Fruit fly (Drosophila melanogaster) whole organism, pupa: ENCODE measurements around the gene CG5921.

Experiments used
- CG10348 ChIP-seq: fragments of 200-800 bp; sonication (Bioruptor generic); IDR thresholded peaks from 2 replicates; pipeline ENCODE4 v1.3.6; 2022; ENCODE audit warnings: missing biosample characterization, missing genetic modification characterization
- CG12605 ChIP-seq: fragments of 200-800 bp; sonication (Bioruptor generic); IDR thresholded peaks from 2 replicates; pipeline ENCODE4 v1.3.6; 2022; ENCODE audit warnings: missing biosample characterization, missing genetic modification characterization
- CG14655 ChIP-seq: fragments of 200-800 bp; sonication (Bioruptor generic); optimal IDR thresholded peaks from 3 replicates; lab custom pipeline; 2017; ENCODE audit warnings: mild to moderate bottlenecking, missing biosample characterization, missing genetic modification reagents, missing genetic modification characterization
- CG32121 ChIP-seq: fragments of 200-800 bp; sonication (Bioruptor generic); IDR thresholded peaks from 2 replicates; pipeline ENCODE4 v1.3.6; 2022; ENCODE audit warnings: missing biosample characterization, missing genetic modification characterization
- CG34367 ChIP-seq: fragments of 200-800 bp; sonication (Bioruptor generic); optimal IDR thresholded peaks from 2 replicates; lab custom pipeline; 2018; ENCODE audit warnings: missing biosample characterization, mild to moderate bottlenecking, missing genetic modification characterization
- CG4496 ChIP-seq: fragments of 200-800 bp; sonication (Bioruptor generic); IDR thresholded peaks from 3 replicates; pipeline ENCODE4 v1.3.6; 2022; ENCODE audit warnings: missing biosample characterization, missing genetic modification characterization
- CG8301 ChIP-seq: fragments of 200-800 bp; sonication (Bioruptor generic); optimal IDR thresholded peaks from 2 replicates; lab custom pipeline; 2018; ENCODE audit warnings: missing biosample characterization, mild to moderate bottlenecking, missing genetic modification characterization
- CG9948 ChIP-seq: fragments of 200-800 bp; sonication (Bioruptor generic); optimal IDR thresholded peaks from 2 replicates; lab custom pipeline; 2018; ENCODE audit warnings: missing biosample characterization, mild to moderate bottlenecking, missing genetic modification characterization, moderate library complexity
- EcR ChIP-seq: fragments of 200-800 bp; sonication (Bioruptor generic); optimal IDR thresholded peaks from 3 replicates; lab custom pipeline; 2019; ENCODE audit warnings: missing biosample characterization, missing genetic modification characterization, mild to moderate bottlenecking, moderate library complexity, missing genetic modification reagents
- Pif1A ChIP-seq: fragments of 200-800 bp; sonication (Bioruptor generic); optimal IDR thresholded peaks from 3 replicates; lab custom pipeline; 2016; ENCODE audit warnings: missing biosample characterization, missing genetic modification characterization
- Snoo ChIP-seq: fragments of 200-800 bp; sonication (Bioruptor generic); optimal IDR thresholded peaks from 3 replicates; lab custom pipeline; 2017; ENCODE audit warnings: missing biosample characterization, mild to moderate bottlenecking, missing genetic modification characterization, inconsistent platforms
- fd96Ca ChIP-seq: fragments of 200-800 bp; sonication (Bioruptor generic); IDR thresholded peaks from 3 replicates; pipeline ENCODE4 v1.3.6; 2022; ENCODE audit warnings: missing biosample characterization, missing genetic modification characterization

dm6 chrX:6052855-6053254 is 2.2 kb downstream of the CG5921 start:
- TF ChIP-seq CG14655 (GFP tag; lab: Kevin White, UChicago) (peak; percentile 68), CG12605 (GFP tag; lab: Robert Waterston, UW) (no peak), CG4496 (GFP tag; lab: Robert Waterston, UW) (no peak), CG34367 (tag; lab: Kevin White, UChicago) (no peak), fd96Ca (GFP tag; lab: Robert Waterston, UW) (peak; percentile 43; the same call in 1 of the 3 replicates), CG9948 (tag; lab: Kevin White, UChicago) (peak; percentile 19), Pif1A (no peak), EcR (GFP tag; lab: Kevin White, UChicago) (no peak), CG8301 (tag; lab: Kevin White, UChicago) (peak; percentile 60), CG32121 (0 out of 2 replicates have a peak, but pooled peaks have one; percentile 18), CG10348 (GFP tag; lab: Robert Waterston, UW) (no peak), Snoo (no peak)
